Worm (Caenorhabditis elegans) whole organism, early embryonic: Measurements from ENCODE around the gene srh-246.

Experiments used
- ama-1 ChIP-seq: fragments of 150-350 bp; optimal IDR thresholded peaks from 2 replicates; lab custom pipeline; 2014
- scrt-1 ChIP-seq: fragments of 200-800 bp; sonication (Bioruptor generic); IDR thresholded peaks from 2 replicates; pipeline ENCODE4 v1.3.6; 2022; ENCODE audit warnings: missing genetic modification characterization, missing compliant biosample characterization

ce11 chrV:636281-636680, 21.3 kb downstream of the srh-246 start, which contains the start of gene pals-31:
- TF ChIP-seq ama-1 (lab: Kevin White, UChicago): no peak
- TF ChIP-seq scrt-1: no peak
